Worm (Caenorhabditis elegans) whole organism, mixed stage, embryonic: Measurements from ENCODE around the gene F59B2.14.

Experiments used
- M03D4.4 ChIP-seq: sonication (generic microtip); optimal IDR thresholded peaks from 2 replicates; lab custom pipeline; 2017; ENCODE audit warnings: mild to moderate bottlenecking, missing genetic modification characterization, missing compliant biosample characterization
- blmp-1 ChIP-seq: fragments of 150-350 bp; optimal IDR thresholded peaks from 2 replicates; lab custom pipeline; 2014; ENCODE audit warnings: missing biosample characterization, missing genetic modification characterization
- elt-3 ChIP-seq: fragments of 150-350 bp; optimal IDR thresholded peaks from 2 replicates; lab custom pipeline; 2014; ENCODE audit warnings: missing biosample characterization, missing genetic modification characterization
- ham-2 ChIP-seq: fragments of 200-800 bp; sonication (Bioruptor generic); optimal IDR thresholded peaks from 2 replicates; lab custom pipeline; 2018; ENCODE audit warnings: mild to moderate bottlenecking, missing genetic modification characterization, missing compliant biosample characterization
- lin-13 ChIP-seq: fragments of 150-350 bp; optimal IDR thresholded peaks from 2 replicates; lab custom pipeline; 2014; ENCODE audit warnings: missing biosample characterization, missing genetic modification characterization
- mab-5 ChIP-seq: fragments of 150-350 bp; optimal IDR thresholded peaks from 2 replicates; lab custom pipeline; 2014; ENCODE audit warnings: missing biosample characterization, missing genetic modification characterization
- mep-1 ChIP-seq: fragments of 150-350 bp; optimal IDR thresholded peaks from 2 replicates; lab custom pipeline; 2017; ENCODE audit warnings: missing biosample characterization, missing genetic modification reagents, missing genetic modification characterization, inconsistent platforms
- nhr-12 ChIP-seq: fragments of 150-350 bp; optimal IDR thresholded peaks from 2 replicates; lab custom pipeline; 2014; ENCODE audit warnings: missing biosample characterization, missing genetic modification characterization
- nhr-237 ChIP-seq: fragments of 150-350 bp; optimal IDR thresholded peaks from 2 replicates; lab custom pipeline; 2014; ENCODE audit warnings: missing biosample characterization, missing genetic modification characterization
- nhr-28 ChIP-seq: fragments of 150-350 bp; optimal IDR thresholded peaks from 2 replicates; lab custom pipeline; 2014; ENCODE audit warnings: missing biosample characterization, missing genetic modification characterization
- nhr-76 ChIP-seq: sonication (generic microtip); optimal IDR thresholded peaks from 2 replicates; lab custom pipeline; 2017; ENCODE audit warnings: missing biosample characterization, missing genetic modification characterization
- snpc-4 ChIP-seq: fragments of 150-350 bp; optimal IDR thresholded peaks from 2 replicates; lab custom pipeline; 2014; ENCODE audit warnings: missing biosample characterization, missing genetic modification characterization
- unc-62 ChIP-seq: fragments of 150-350 bp; optimal IDR thresholded peaks from 2 replicates; lab custom pipeline; 2014; ENCODE audit warnings: missing biosample characterization, missing genetic modification reagents, missing genetic modification characterization
- ztf-11 ChIP-seq: fragments of 150-350 bp; optimal IDR thresholded peaks from 2 replicates; lab custom pipeline; 2014; ENCODE audit warnings: missing biosample characterization, missing genetic modification characterization

ce11 chrIII:9001491-9001890 is 20.9 kb downstream of the F59B2.14 start:
- TF ChIP-seq M03D4.4 (tag; lab: Kevin White, UChicago) (no peak), nhr-12 (tag; lab: Kevin White, UChicago) (no peak), ham-2 (no peak), mab-5 (no peak), unc-62 (no peak), mep-1 (tag; lab: Kevin White, UChicago) (no peak), lin-13 (no peak), blmp-1 (tag; lab: Kevin White, UChicago) (no peak), snpc-4 (tag; lab: Kevin White, UChicago) (no peak), elt-3 (no peak), nhr-28 (no peak), nhr-76 (no peak), nhr-237 (tag; lab: Kevin White, UChicago) (no peak), ztf-11 (tag; lab: Kevin White, UChicago) (no peak)
